Fruit fly (Drosophila melanogaster): ENCODE data around the gene mRpS30.

DNA sequence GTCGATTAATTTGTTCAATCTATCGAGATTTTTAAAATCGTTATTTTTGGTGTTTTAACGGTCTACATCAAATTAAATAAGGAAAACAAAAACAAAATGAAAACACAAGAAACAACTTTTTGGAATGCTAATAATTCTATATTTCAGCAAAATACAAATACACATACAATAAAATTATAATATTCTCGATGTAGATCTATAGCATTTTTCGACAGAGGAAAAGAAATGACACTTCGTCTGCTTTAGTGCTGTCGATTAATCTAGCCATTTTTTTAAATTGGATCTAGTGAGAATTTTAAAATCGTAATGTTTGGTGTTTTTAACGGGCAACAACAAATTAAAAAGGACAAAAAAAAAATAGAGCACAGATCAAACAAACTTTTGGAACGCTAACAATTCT is 48.7 kb upstream of the mRpS30 start, which contains the start of gene Arp6:
- TF ChIP-seq Sin3A (optimal IDR thresholded peaks at IDR 0.05) = no peak
- TF ChIP-seq psq (optimal IDR thresholded peaks at IDR 0.05) = no peak
- TF ChIP-seq insv (optimal IDR thresholded peaks at IDR 0.05) = no peak
- no peak for TF ChIP-seq h (optimal IDR thresholded peaks at IDR 0.05)
- TF ChIP-seq ttk (optimal IDR thresholded peaks at IDR 0.05) = no peak
- no peak for TF ChIP-seq Myc (optimal IDR thresholded peaks at IDR 0.05)
